Worm (Caenorhabditis elegans) whole organism, L2 larva: Measurements from ENCODE around the gene scb-1.

Experiments
- C34F6.9 ChIP-seq: fragments of 150-350 bp; optimal IDR thresholded peaks from 2 replicates; lab custom pipeline; 2014; ENCODE audit warnings: missing biosample characterization, missing genetic modification characterization
- F13H6.1 ChIP-seq: sonication (generic microtip); optimal IDR thresholded peaks from 2 replicates; lab custom pipeline; 2016; ENCODE audit warnings: missing genetic modification characterization, missing compliant biosample characterization
- R02D3.7 ChIP-seq: fragments of 150-350 bp; optimal IDR thresholded peaks from 2 replicates; lab custom pipeline; 2014; ENCODE audit warnings: missing biosample characterization, missing genetic modification characterization
- Y55F3AM.14 ChIP-seq: fragments of 200-800 bp; sonication (Bioruptor generic); optimal IDR thresholded peaks from 2 replicates; lab custom pipeline; 2018; ENCODE audit warnings: mild to moderate bottlenecking, missing genetic modification characterization, missing compliant biosample characterization
- ZK546.5 ChIP-seq: sonication (generic microtip); optimal IDR thresholded peaks from 2 replicates; lab custom pipeline; 2017; ENCODE audit warnings: missing biosample characterization, missing genetic modification characterization
- alr-1 ChIP-seq: fragments of 150-350 bp; optimal IDR thresholded peaks from 2 replicates; lab custom pipeline; 2014; ENCODE audit warnings: missing biosample characterization, missing genetic modification characterization
- aly-2 ChIP-seq: fragments of 150-350 bp; optimal IDR thresholded peaks from 2 replicates; lab custom pipeline; 2014; ENCODE audit warnings: missing biosample characterization, missing genetic modification characterization
- ama-1 ChIP-seq: fragments of 150-350 bp; optimal IDR thresholded peaks from 2 replicates; lab custom pipeline; 2018; ENCODE audit warnings: inconsistent platforms
- blmp-1 ChIP-seq: sonication (generic microtip); optimal IDR thresholded peaks from 2 replicates; lab custom pipeline; 2017; ENCODE audit warnings: missing genetic modification characterization, mild to moderate bottlenecking, missing compliant biosample characterization, antibody characterized with exemption, moderate library complexity; ENCODE audit not compliant: insufficient read depth
- ceh-16 ChIP-seq: fragments of 150-350 bp; optimal IDR thresholded peaks from 2 replicates; lab custom pipeline; 2014; ENCODE audit warnings: missing biosample characterization, missing genetic modification characterization
- ceh-82 ChIP-seq: fragments of 150-350 bp; optimal IDR thresholded peaks from 2 replicates; lab custom pipeline; 2014; ENCODE audit warnings: missing biosample characterization, missing genetic modification characterization
- crh-2 ChIP-seq: sonication (generic microtip); optimal IDR thresholded peaks from 2 replicates; lab custom pipeline; 2017; ENCODE audit warnings: missing biosample characterization, missing genetic modification characterization
- dmd-4 ChIP-seq: sonication (generic microtip); optimal IDR thresholded peaks from 2 replicates; lab custom pipeline; 2017; ENCODE audit warnings: missing biosample characterization, missing genetic modification characterization
- egl-27 ChIP-seq: sonication (generic microtip); optimal IDR thresholded peaks from 3 replicates; lab custom pipeline; 2017; ENCODE audit warnings: missing biosample characterization, missing genetic modification reagents, missing genetic modification characterization
- elt-1 ChIP-seq: fragments of 150-350 bp; optimal IDR thresholded peaks from 2 replicates; lab custom pipeline; 2014; ENCODE audit warnings: missing biosample characterization, missing genetic modification characterization
- elt-3 ChIP-seq: sonication (generic microtip); optimal IDR thresholded peaks from 2 replicates; lab custom pipeline; 2017; ENCODE audit warnings: missing biosample characterization, missing genetic modification characterization
- fos-1 ChIP-seq: fragments of 150-350 bp; optimal IDR thresholded peaks from 2 replicates; lab custom pipeline; 2014; ENCODE audit warnings: missing biosample characterization, missing genetic modification characterization
- gmeb-1 ChIP-seq: fragments of 150-350 bp; optimal IDR thresholded peaks from 2 replicates; lab custom pipeline; 2014; ENCODE audit warnings: missing biosample characterization, missing genetic modification characterization
- lin-11 ChIP-seq: fragments of 150-350 bp; sonication (generic microtip); optimal IDR thresholded peaks from 2 replicates; lab custom pipeline; 2014; ENCODE audit warnings: missing biosample characterization, missing genetic modification characterization, inconsistent platforms, mixed read lengths
- lin-13 ChIP-seq: fragments of 150-350 bp; optimal IDR thresholded peaks from 2 replicates; lab custom pipeline; 2014; ENCODE audit warnings: missing biosample characterization, missing genetic modification reagents, missing genetic modification characterization
- lin-39 ChIP-seq: fragments of 150-350 bp; optimal IDR thresholded peaks from 2 replicates; lab custom pipeline; 2014; ENCODE audit warnings: missing biosample characterization, missing genetic modification reagents, missing genetic modification characterization
- lsy-2 ChIP-seq, 2 experiments: fragments of 150-350 bp in 1 of 2; sonication (generic microtip) in 1 of 2; optimal IDR thresholded peaks; 2 replicates each; lab custom pipeline; 2014 to 2017; ENCODE audit warnings: missing biosample characterization in 2 of 2, missing genetic modification characterization in 2 of 2
- mab-5 ChIP-seq: fragments of 150-350 bp; optimal IDR thresholded peaks from 2 replicates; lab custom pipeline; 2014; ENCODE audit warnings: missing biosample characterization, missing genetic modification characterization
- mbf-1 ChIP-seq: sonication (generic microtip); optimal IDR thresholded peaks from 2 replicates; lab custom pipeline; 2017; ENCODE audit warnings: missing biosample characterization, missing genetic modification characterization
- nhr-10 ChIP-seq: sonication (generic microtip); optimal IDR thresholded peaks from 2 replicates; lab custom pipeline; 2017; ENCODE audit warnings: missing biosample characterization, missing genetic modification characterization
- nhr-11 ChIP-seq: fragments of 150-350 bp; optimal IDR thresholded peaks from 2 replicates; lab custom pipeline; 2014; ENCODE audit warnings: missing biosample characterization, missing genetic modification characterization
- nhr-12 ChIP-seq: fragments of 150-350 bp; optimal IDR thresholded peaks from 2 replicates; lab custom pipeline; 2014; ENCODE audit warnings: missing biosample characterization, missing genetic modification characterization
- nhr-129 ChIP-seq: fragments of 150-350 bp; optimal IDR thresholded peaks from 2 replicates; lab custom pipeline; 2014; ENCODE audit warnings: missing biosample characterization, missing genetic modification characterization
- nhr-21 ChIP-seq: fragments of 150-350 bp; optimal IDR thresholded peaks from 2 replicates; lab custom pipeline; 2014; ENCODE audit warnings: missing biosample characterization, missing genetic modification characterization
- nhr-23 ChIP-seq: fragments of 150-350 bp; optimal IDR thresholded peaks from 2 replicates; lab custom pipeline; 2014; ENCODE audit warnings: missing biosample characterization, missing genetic modification reagents, missing genetic modification characterization
- nhr-237 ChIP-seq: fragments of 150-350 bp; optimal IDR thresholded peaks from 2 replicates; lab custom pipeline; 2014; ENCODE audit warnings: missing biosample characterization, missing genetic modification characterization
- nhr-25 ChIP-seq: fragments of 150-350 bp; sonication (generic microtip); optimal IDR thresholded peaks from 3 replicates; lab custom pipeline; 2014; ENCODE audit warnings: missing biosample characterization, missing genetic modification characterization
- nhr-6 ChIP-seq: fragments of 150-350 bp; optimal IDR thresholded peaks from 2 replicates; lab custom pipeline; 2014; ENCODE audit warnings: missing biosample characterization, missing genetic modification characterization
- nhr-77 ChIP-seq: fragments of 150-350 bp; optimal IDR thresholded peaks from 2 replicates; lab custom pipeline; 2014; ENCODE audit warnings: missing biosample characterization, missing genetic modification characterization
- peb-1 ChIP-seq: fragments of 150-350 bp; optimal IDR thresholded peaks from 2 replicates; lab custom pipeline; 2014; ENCODE audit warnings: missing biosample characterization, missing genetic modification characterization
- sem-4 ChIP-seq: fragments of 150-350 bp; optimal IDR thresholded peaks from 2 replicates; lab custom pipeline; 2014; ENCODE audit warnings: missing biosample characterization, missing genetic modification reagents, missing genetic modification characterization
- skn-1 ChIP-seq: sonication (generic microtip); optimal IDR thresholded peaks from 2 replicates; lab custom pipeline; 2017; ENCODE audit warnings: missing biosample characterization, missing genetic modification characterization
- sma-3 ChIP-seq: sonication (generic microtip); optimal IDR thresholded peaks from 2 replicates; lab custom pipeline; 2016; ENCODE audit warnings: missing genetic modification reagents, missing genetic modification characterization, missing compliant biosample characterization
- sma-9 ChIP-seq, 2 experiments: fragments of 150-350 bp in 1 of 2; sonication (generic microtip) in 1 of 2; optimal IDR thresholded peaks; 2 replicates each; lab custom pipeline; 2014 to 2016; ENCODE audit warnings: missing genetic modification characterization in 2 of 2, mild to moderate bottlenecking in 1 of 2, missing biosample characterization in 1 of 2, missing compliant biosample characterization in 1 of 2, missing genetic modification reagents in 1 of 2, moderate library complexity in 1 of 2
- snpc-4 ChIP-seq: fragments of 150-350 bp; optimal IDR thresholded peaks from 2 replicates; lab custom pipeline; 2014; ENCODE audit warnings: missing biosample characterization, missing genetic modification characterization
- unc-39 ChIP-seq: fragments of 150-350 bp; optimal IDR thresholded peaks from 2 replicates; lab custom pipeline; 2014; ENCODE audit warnings: missing biosample characterization, missing genetic modification characterization
- unc-55 ChIP-seq: fragments of 150-350 bp; sonication (generic microtip); optimal IDR thresholded peaks from 3 replicates; lab custom pipeline; 2014; ENCODE audit warnings: missing biosample characterization, missing genetic modification reagents, missing genetic modification characterization
- zag-1 ChIP-seq: fragments of 150-350 bp; optimal IDR thresholded peaks from 2 replicates; lab custom pipeline; 2014; ENCODE audit warnings: missing biosample characterization, missing genetic modification characterization
- ztf-1 ChIP-seq: fragments of 200-800 bp; sonication (Bioruptor generic); conservative IDR thresholded peaks from 2 replicates; pipeline ENCODE4 v1.3.6; 2022; ENCODE audit warnings: missing genetic modification characterization, missing compliant biosample characterization
- ztf-11 ChIP-seq: sonication (generic microtip); optimal IDR thresholded peaks from 2 replicates; lab custom pipeline; 2017; ENCODE audit warnings: missing biosample characterization, missing genetic modification characterization
- ztf-4 ChIP-seq: fragments of 150-350 bp; optimal IDR thresholded peaks from 2 replicates; lab custom pipeline; 2014; ENCODE audit warnings: missing biosample characterization, missing genetic modification characterization

Gene scb-1

DNA sequence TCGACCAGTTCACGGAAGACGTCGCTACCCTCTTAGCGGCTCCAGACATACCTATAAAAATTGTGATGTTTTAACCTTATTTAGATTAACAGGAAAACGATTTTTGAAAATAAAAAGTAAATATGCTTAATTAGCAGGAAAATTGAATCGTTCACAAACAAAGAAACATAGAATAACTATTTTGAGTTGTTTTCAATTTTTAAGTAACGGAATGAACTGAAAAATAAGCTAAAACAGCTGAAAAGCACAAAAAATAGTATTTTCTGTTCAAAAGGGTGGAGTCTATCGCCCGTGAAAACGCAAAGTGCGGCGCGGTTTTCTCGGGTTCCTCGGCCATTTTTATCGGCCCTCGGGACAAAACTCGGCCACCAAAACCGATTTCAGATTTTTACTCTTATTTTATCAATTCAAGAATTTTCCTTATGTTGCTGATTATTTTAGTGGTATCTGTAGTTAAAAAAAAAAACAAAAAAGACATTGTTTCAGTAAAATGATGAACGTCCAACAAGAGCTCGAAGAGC lies 4.4 kb upstream of the scb-1 start, which contains the start of the genes atp-5 and lmtr-3 (continued):
- TF ChIP-seq nhr-21, result no peak

DNA sequence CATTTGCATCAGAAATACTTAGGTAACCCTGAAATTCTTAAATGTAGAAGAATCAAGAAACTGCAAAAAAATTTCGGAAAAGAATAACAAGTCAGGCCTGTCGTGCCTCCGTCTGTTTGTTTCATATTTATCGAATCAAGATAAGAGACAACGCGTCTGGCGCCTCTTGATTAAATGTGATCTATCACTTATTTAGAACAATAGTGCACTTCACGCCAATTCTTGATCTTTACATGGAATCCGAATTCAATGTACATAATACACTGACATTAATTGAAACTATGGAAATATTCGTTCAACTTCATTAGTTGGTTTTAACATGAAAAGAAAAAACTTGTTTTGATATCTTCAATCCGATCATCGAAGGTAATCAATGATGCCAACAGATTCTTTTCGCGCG lies 3.0 kb upstream of the scb-1 start, which contains the start of gene mboa-2:
Gene mboa-2, minus strand, starts transcription at position 28 of the 400 bp plus-strand sequence.
- peak; percentile 50 for TF ChIP-seq crh-2 (tag; lab: Kevin White, UChicago)
- no peak for TF ChIP-seq elt-3 (tag; lab: Kevin White, UChicago)
- no peak for TF ChIP-seq fos-1 (tag; lab: Kevin White, UChicago)
- no peak for TF ChIP-seq nhr-23 (tag; lab: Kevin White, UChicago)
- TF ChIP-seq sem-4 (tag; lab: Kevin White, UChicago), result peak; percentile 25
- peak; percentile 51 for TF ChIP-seq sma-9 (GFP tag; optimal IDR thresholded peaks at IDR 0.05; lab: Kevin White, UChicago)
- no peak for TF ChIP-seq sma-9 (tag; optimal IDR thresholded peaks at IDR 0.05; lab: Kevin White, UChicago)
- peak; percentile 37 for TF ChIP-seq gmeb-1 (tag; lab: Kevin White, UChicago)
- TF ChIP-seq ztf-4 (tag; lab: Kevin White, UChicago), result peak; percentile 56
- TF ChIP-seq zag-1 (tag; lab: Kevin White, UChicago), result no peak
- TF ChIP-seq nhr-129 (tag; lab: Kevin White, UChicago), result peak; percentile 43
- TF ChIP-seq lin-13 (GFP tag; lab: Kevin White, UChicago), result peak; percentile 72
- TF ChIP-seq nhr-25 (tag; lab: Kevin White, UChicago), result peak; percentile 30
- TF ChIP-seq F13H6.1 (tag; lab: Kevin White, UChicago), result peak; percentile 28
- peak; percentile 22 for TF ChIP-seq nhr-77
- no peak for TF ChIP-seq ztf-1 (GFP tag; lab: Robert Waterston, UW)
- TF ChIP-seq alr-1 (tag; lab: Kevin White, UChicago), result no peak
- peak; percentile 23 to 41 for TF ChIP-seq lsy-2 (tag; optimal IDR thresholded peaks at IDR 0.05; lab: Kevin White, UChicago)
- peak; percentile 59 for TF ChIP-seq nhr-6
- no peak for TF ChIP-seq lin-11 (tag; lab: Kevin White, UChicago)
- TF ChIP-seq elt-1 (tag; lab: Kevin White, UChicago), result no peak
- TF ChIP-seq sma-3 (GFP tag; lab: Kevin White, UChicago), result peak; percentile 58
- TF ChIP-seq C34F6.9 (tag; lab: Kevin White, UChicago), result no peak

DNA sequence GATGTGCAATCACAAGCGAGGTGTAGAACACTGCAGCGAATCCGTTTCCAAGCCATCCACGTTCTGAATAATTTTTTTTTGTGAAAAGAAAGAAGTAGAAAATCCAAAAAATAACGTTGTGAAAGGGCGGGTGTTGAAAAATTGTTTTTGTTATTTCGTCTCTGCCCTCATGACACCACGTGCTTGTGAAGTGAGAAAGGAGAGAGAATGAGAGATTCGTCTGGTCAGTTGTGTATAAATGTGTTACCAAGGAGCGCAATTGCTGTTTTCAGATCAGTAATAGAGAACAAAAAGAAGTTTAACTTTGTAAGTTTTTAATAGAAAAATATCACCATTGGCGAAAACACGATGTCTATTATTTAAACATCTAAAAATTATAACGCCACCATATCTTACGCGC lies 1.7 kb upstream of the scb-1 start:
- no peak for TF ChIP-seq unc-39
- TF ChIP-seq peb-1 (tag; lab: Kevin White, UChicago), result no peak
- no peak for TF ChIP-seq Y55F3AM.14 (GFP tag; lab: Kevin White, UChicago)
- peak; percentile 34 for TF ChIP-seq crh-2 (tag; lab: Kevin White, UChicago)
- no peak for TF ChIP-seq skn-1
- TF ChIP-seq ztf-11 (tag; lab: Kevin White, UChicago), result no peak
- no peak for TF ChIP-seq R02D3.7 (tag; lab: Kevin White, UChicago)
- TF ChIP-seq nhr-129 (tag; lab: Kevin White, UChicago), result peak; percentile 85
- no peak for TF ChIP-seq nhr-21
- peak; percentile 3 for TF ChIP-seq F13H6.1 (tag; lab: Kevin White, UChicago)
- TF ChIP-seq nhr-11 (tag; lab: Kevin White, UChicago), result no peak
- TF ChIP-seq sma-9 (GFP tag; optimal IDR thresholded peaks at IDR 0.05; lab: Kevin White, UChicago), result peak; percentile 39
- TF ChIP-seq sma-9 (tag; optimal IDR thresholded peaks at IDR 0.05; lab: Kevin White, UChicago), result no peak
- no peak for TF ChIP-seq mab-5
- TF ChIP-seq aly-2 (tag; lab: Kevin White, UChicago), result no peak
- TF ChIP-seq nhr-23 (tag; lab: Kevin White, UChicago), result no peak
- no peak for TF ChIP-seq dmd-4 (tag; lab: Kevin White, UChicago)
- no peak for TF ChIP-seq sma-3 (GFP tag; lab: Kevin White, UChicago)
- TF ChIP-seq ZK546.5, result no peak
- no peak for TF ChIP-seq elt-1 (tag; lab: Kevin White, UChicago)
- peak; percentile 24 for TF ChIP-seq unc-55 (GFP tag; lab: Kevin White, UChicago)
- TF ChIP-seq gmeb-1 (tag; lab: Kevin White, UChicago), result no peak
- TF ChIP-seq egl-27 (tag; lab: Kevin White, UChicago), result no peak
- TF ChIP-seq snpc-4 (tag; lab: Kevin White, UChicago), result no peak
- TF ChIP-seq ztf-4 (tag; lab: Kevin White, UChicago), result no peak
- TF ChIP-seq lin-13 (GFP tag; lab: Kevin White, UChicago), result no peak
- no peak for TF ChIP-seq nhr-77
- TF ChIP-seq nhr-25 (tag; lab: Kevin White, UChicago), result peak; percentile 60
- TF ChIP-seq ceh-16 (tag; lab: Kevin White, UChicago), result no peak
- no peak for TF ChIP-seq blmp-1 (tag; lab: Kevin White, UChicago)
- TF ChIP-seq lsy-2 (tag; optimal IDR thresholded peaks at IDR 0.05; lab: Kevin White, UChicago), result peak in 1 of 2 experiments; percentile 62
- no peak for TF ChIP-seq nhr-10
- TF ChIP-seq sem-4 (tag; lab: Kevin White, UChicago), result no peak
- peak; percentile 23 for TF ChIP-seq fos-1 (tag; lab: Kevin White, UChicago)
- no peak for TF ChIP-seq ceh-82 (tag; lab: Kevin White, UChicago)
- no peak for TF ChIP-seq zag-1 (tag; lab: Kevin White, UChicago)
- no peak for TF ChIP-seq alr-1 (tag; lab: Kevin White, UChicago)
- TF ChIP-seq lin-39 (tag; lab: Kevin White, UChicago), result no peak
- TF ChIP-seq nhr-12 (tag; lab: Kevin White, UChicago), result no peak
- no peak for TF ChIP-seq nhr-6
- TF ChIP-seq nhr-237 (tag; lab: Kevin White, UChicago), result no peak
- TF ChIP-seq C34F6.9 (tag; lab: Kevin White, UChicago), result peak; percentile 74
- no peak for TF ChIP-seq lin-11 (tag; lab: Kevin White, UChicago)
- no peak for TF ChIP-seq mbf-1 (tag; lab: Kevin White, UChicago)
- peak; percentile 9 for TF ChIP-seq ama-1 (lab: Kevin White, UChicago)
